Fruit fly (Drosophila melanogaster) whole organism, pupa: ENCODE data around the gene Pez.
A peak's percentile ranks its signal among the peaks of the same experiment; 100 is the strongest.

ENCODE experiments used
- CG10348 ChIP-seq: fragments of 200-800 bp; sonication (Bioruptor generic); IDR thresholded peaks from 2 replicates; pipeline ENCODE4 v1.3.6; 2022; ENCODE audit warnings: missing biosample characterization, missing genetic modification characterization
- CG12605 ChIP-seq: fragments of 200-800 bp; sonication (Bioruptor generic); IDR thresholded peaks from 2 replicates; pipeline ENCODE4 v1.3.6; 2022; ENCODE audit warnings: missing biosample characterization, missing genetic modification characterization
- CG13204 ChIP-seq: fragments of 200-800 bp; sonication (Bioruptor generic); optimal IDR thresholded peaks from 2 replicates; lab custom pipeline; 2018; ENCODE audit warnings: missing biosample characterization, mild to moderate bottlenecking, missing genetic modification characterization, moderate library complexity
- CG14655 ChIP-seq: fragments of 200-800 bp; sonication (Bioruptor generic); optimal IDR thresholded peaks from 3 replicates; lab custom pipeline; 2017; ENCODE audit warnings: mild to moderate bottlenecking, missing biosample characterization, missing genetic modification reagents, missing genetic modification characterization
- CG15710 ChIP-seq: fragments of 200-800 bp; sonication (Bioruptor generic); optimal IDR thresholded peaks from 2 replicates; lab custom pipeline; 2018; ENCODE audit warnings: missing biosample characterization, mild to moderate bottlenecking, missing genetic modification characterization, moderate library complexity
- CG17806 ChIP-seq: fragments of 200-800 bp; sonication (Bioruptor generic); optimal IDR thresholded peaks from 2 replicates; lab custom pipeline; 2018; ENCODE audit warnings: missing biosample characterization, mild to moderate bottlenecking, missing genetic modification characterization, moderate library complexity
- CG32121 ChIP-seq: fragments of 200-800 bp; sonication (Bioruptor generic); IDR thresholded peaks from 2 replicates; pipeline ENCODE4 v1.3.6; 2022; ENCODE audit warnings: missing biosample characterization, missing genetic modification characterization
- CG34367 ChIP-seq: fragments of 200-800 bp; sonication (Bioruptor generic); optimal IDR thresholded peaks from 2 replicates; lab custom pipeline; 2018; ENCODE audit warnings: missing biosample characterization, mild to moderate bottlenecking, missing genetic modification characterization
- CG4496 ChIP-seq: fragments of 200-800 bp; sonication (Bioruptor generic); IDR thresholded peaks from 3 replicates; pipeline ENCODE4 v1.3.6; 2022; ENCODE audit warnings: missing biosample characterization, missing genetic modification characterization
- CG8159 ChIP-seq: fragments of 200-800 bp; sonication (Bioruptor generic); optimal IDR thresholded peaks from 3 replicates; lab custom pipeline; 2018; ENCODE audit warnings: missing biosample characterization, mild to moderate bottlenecking, missing genetic modification characterization, moderate library complexity
- CG8301 ChIP-seq: fragments of 200-800 bp; sonication (Bioruptor generic); optimal IDR thresholded peaks from 2 replicates; lab custom pipeline; 2018; ENCODE audit warnings: missing biosample characterization, mild to moderate bottlenecking, missing genetic modification characterization
- CG9948 ChIP-seq: fragments of 200-800 bp; sonication (Bioruptor generic); optimal IDR thresholded peaks from 2 replicates; lab custom pipeline; 2018; ENCODE audit warnings: missing biosample characterization, mild to moderate bottlenecking, missing genetic modification characterization, moderate library complexity
- D1 ChIP-seq: fragments of 200-800 bp; sonication (Bioruptor generic); optimal IDR thresholded peaks from 2 replicates; lab custom pipeline; 2018; ENCODE audit warnings: missing biosample characterization, mild to moderate bottlenecking, missing genetic modification characterization, moderate library complexity
- EcR ChIP-seq: fragments of 200-800 bp; sonication (Bioruptor generic); optimal IDR thresholded peaks from 3 replicates; lab custom pipeline; 2019; ENCODE audit warnings: missing biosample characterization, missing genetic modification characterization, mild to moderate bottlenecking, moderate library complexity, missing genetic modification reagents
- Ets98B ChIP-seq: fragments of 200-800 bp; sonication (Bioruptor generic); IDR thresholded peaks from 2 replicates; pipeline ENCODE4 v1.3.6; 2022; ENCODE audit warnings: missing biosample characterization, missing genetic modification characterization
- Pif1A ChIP-seq: fragments of 200-800 bp; sonication (Bioruptor generic); optimal IDR thresholded peaks from 3 replicates; lab custom pipeline; 2016; ENCODE audit warnings: missing biosample characterization, missing genetic modification characterization
- Pif1B ChIP-seq: fragments of 200-800 bp; sonication (Bioruptor generic); optimal IDR thresholded peaks from 3 replicates; lab custom pipeline; 2016; ENCODE audit warnings: missing biosample characterization, missing genetic modification characterization
- Snoo ChIP-seq: fragments of 200-800 bp; sonication (Bioruptor generic); optimal IDR thresholded peaks from 3 replicates; lab custom pipeline; 2017; ENCODE audit warnings: missing biosample characterization, mild to moderate bottlenecking, missing genetic modification characterization, inconsistent platforms
- fd96Ca ChIP-seq: fragments of 200-800 bp; sonication (Bioruptor generic); IDR thresholded peaks from 3 replicates; pipeline ENCODE4 v1.3.6; 2022; ENCODE audit warnings: missing biosample characterization, missing genetic modification characterization
- gl ChIP-seq: fragments of 200-800 bp; sonication (Bioruptor generic); optimal IDR thresholded peaks from 2 replicates; lab custom pipeline; 2018; ENCODE audit warnings: missing biosample characterization, mild to moderate bottlenecking, missing genetic modification characterization
- rn ChIP-seq: fragments of 200-800 bp; sonication (Bioruptor generic); IDR thresholded peaks from 2 replicates; pipeline ENCODE4 v1.3.6; 2022; ENCODE audit warnings: missing biosample characterization, missing genetic modification characterization

Pez gene

DNA sequence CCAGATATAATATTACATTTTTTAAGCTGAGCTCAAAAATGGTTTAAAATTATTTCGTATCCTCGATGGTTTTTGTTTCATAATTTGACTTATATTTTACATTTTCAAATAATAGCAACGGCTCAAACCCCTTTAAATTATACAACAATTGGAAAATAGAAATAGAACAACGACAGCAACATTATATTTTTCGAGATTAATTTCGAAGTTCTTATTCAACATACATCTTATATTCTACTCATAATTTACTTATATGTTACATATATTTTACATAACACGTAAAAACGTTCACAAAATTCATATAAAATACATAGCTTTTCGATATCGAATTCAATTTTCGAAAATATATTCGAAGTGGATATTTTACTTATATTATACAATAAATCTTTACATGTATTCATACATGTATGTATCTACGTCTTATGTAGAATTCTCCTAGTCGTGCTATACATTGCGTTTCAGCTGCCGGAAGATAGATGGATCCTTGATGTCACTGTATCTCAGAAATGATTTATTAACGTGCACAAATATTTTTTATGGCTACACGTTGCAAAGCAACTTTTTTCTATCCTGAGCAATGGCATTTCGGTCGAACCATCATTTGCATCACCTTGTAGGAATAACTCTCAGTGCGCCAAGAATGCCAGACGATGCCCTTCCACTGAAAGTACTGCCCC lies 18.4 kb upstream of the Pez start:
- TF ChIP-seq CG9948 (tag; lab: Kevin White, UChicago) (no peak), CG8301 (tag; lab: Kevin White, UChicago) (no peak), gl (tag; lab: Kevin White, UChicago) (no peak), CG17806 (tag; lab: Kevin White, UChicago) (no peak), CG32121 (GFP tag; lab: Robert Waterston, UW) (no peak), CG13204 (GFP tag; lab: Kevin White, UChicago) (no peak), CG34367 (tag; lab: Kevin White, UChicago) (no peak), Ets98B (GFP tag; lab: Robert Waterston, UW) (no peak), CG14655 (GFP tag; lab: Kevin White, UChicago) (peak; percentile 48), CG15710 (tag; lab: Kevin White, UChicago) (no peak), CG8159 (tag; lab: Kevin White, UChicago) (peak; percentile 13), CG4496 (GFP tag; lab: Robert Waterston, UW) (peak; percentile 56; the same call in 1 of the 3 replicates), fd96Ca (GFP tag; lab: Robert Waterston, UW) (no peak)
- TF ChIP-seq, all 21 proteins: peak for 3

DNA sequence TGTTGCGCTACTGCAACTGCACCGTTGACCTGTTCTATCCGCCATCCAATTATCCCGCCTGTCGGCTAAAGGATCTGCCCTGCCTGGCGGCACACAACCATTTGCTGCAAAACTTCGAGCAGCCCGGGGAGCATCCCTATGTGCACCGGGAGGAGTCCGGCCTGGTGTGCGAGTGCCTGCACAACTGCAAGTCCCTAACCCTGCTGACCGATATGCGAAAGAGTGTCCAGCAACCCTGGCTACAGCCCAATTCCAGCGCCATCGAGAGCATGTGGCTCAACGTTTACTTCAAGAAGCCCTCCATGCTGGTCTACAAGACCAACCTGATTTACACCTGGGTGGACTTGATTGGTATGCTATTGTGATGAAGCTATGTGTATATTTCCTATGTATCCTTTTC lies 17.7 kb upstream of the Pez start:
- no peak for TF ChIP-seq CG17806 (tag; lab: Kevin White, UChicago)
- no peak for TF ChIP-seq CG4496 (GFP tag; lab: Robert Waterston, UW)
- no peak for TF ChIP-seq CG9948 (tag; lab: Kevin White, UChicago)
- TF ChIP-seq Snoo (tag; lab: Kevin White, UChicago): no peak
- TF ChIP-seq CG8159 (tag; lab: Kevin White, UChicago): no peak
- TF ChIP-seq rn: no peak
- TF ChIP-seq CG8301 (tag; lab: Kevin White, UChicago): no peak
- TF ChIP-seq Pif1B (GFP tag; lab: Kevin White, UChicago): no peak
- no peak for TF ChIP-seq EcR (GFP tag; lab: Kevin White, UChicago)
- TF ChIP-seq CG34367 (tag; lab: Kevin White, UChicago): no peak
- TF ChIP-seq CG10348: no peak
- no peak for TF ChIP-seq CG13204 (GFP tag; lab: Kevin White, UChicago)
- no peak for TF ChIP-seq CG15710 (tag; lab: Kevin White, UChicago)
- TF ChIP-seq CG12605 (GFP tag; lab: Robert Waterston, UW): no peak
- TF ChIP-seq fd96Ca (GFP tag; lab: Robert Waterston, UW): no peak
- no peak for TF ChIP-seq CG14655 (GFP tag; lab: Kevin White, UChicago)
- no peak for TF ChIP-seq gl (tag; lab: Kevin White, UChicago)

DNA sequence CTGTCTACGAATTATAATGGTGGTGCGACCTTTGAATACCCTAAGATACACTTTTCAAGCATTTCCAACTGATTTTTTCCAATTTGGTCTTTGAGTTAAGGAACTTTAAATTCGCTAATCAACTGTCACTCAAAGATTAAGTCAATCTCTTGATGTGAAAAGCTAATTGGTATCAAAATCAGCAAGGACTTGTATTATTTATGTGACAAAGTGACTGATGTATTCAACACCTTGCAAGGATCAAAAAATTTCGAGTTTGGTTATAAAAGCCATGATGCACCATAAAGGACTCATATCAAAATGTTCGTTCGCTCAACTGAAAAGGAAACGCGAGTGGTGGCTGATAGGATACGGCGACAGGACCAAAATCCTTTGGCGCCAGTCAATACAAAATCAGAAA lies 16.2 kb upstream of the Pez start, which contains the start of gene ppk14:
Gene ppk14, plus strand, starts transcription at position 301 of the 400 bp plus-strand sequence.
- TF ChIP-seq CG9948 (tag; lab: Kevin White, UChicago): no peak
- no peak for TF ChIP-seq fd96Ca (GFP tag; lab: Robert Waterston, UW)
- TF ChIP-seq D1: no peak
- no peak for TF ChIP-seq Snoo (tag; lab: Kevin White, UChicago)
- no peak for TF ChIP-seq Ets98B (GFP tag; lab: Robert Waterston, UW)
- TF ChIP-seq Pif1A (GFP tag; lab: Kevin White, UChicago): no peak
- TF ChIP-seq CG34367 (tag; lab: Kevin White, UChicago): no peak
- TF ChIP-seq EcR (GFP tag; lab: Kevin White, UChicago): no peak
- TF ChIP-seq CG14655 (GFP tag; lab: Kevin White, UChicago): no peak
- TF ChIP-seq CG17806 (tag; lab: Kevin White, UChicago): no peak
- TF ChIP-seq Pif1B (GFP tag; lab: Kevin White, UChicago): no peak
- no peak for TF ChIP-seq CG32121 (GFP tag; lab: Robert Waterston, UW)
- TF ChIP-seq, all 21 proteins: peak for 0

DNA sequence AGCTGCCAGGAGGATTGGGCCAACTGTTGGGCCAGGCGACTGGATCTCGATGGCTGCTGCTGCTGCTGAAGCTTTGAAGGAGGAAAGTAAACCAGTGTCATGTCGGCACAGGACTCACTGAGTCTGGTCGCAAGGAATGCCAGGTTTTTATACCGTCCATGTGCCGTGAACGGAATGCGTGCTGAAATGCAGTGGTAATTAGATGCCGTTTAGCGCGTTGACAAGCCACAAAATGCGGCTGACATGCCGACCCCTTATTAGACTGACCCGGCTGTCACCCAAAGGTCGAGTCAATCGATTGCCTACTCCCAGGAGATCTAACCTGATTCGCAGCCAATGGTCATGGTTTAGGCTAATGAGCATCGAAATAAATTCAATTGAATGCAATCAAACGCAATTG lies 15.8 kb upstream of the Pez start, which contains the start of gene ppk7:
Gene ppk7, minus strand, starts transcription at position 101 of the 400 bp plus-strand sequence.
- TF ChIP-seq CG32121 (GFP tag; lab: Robert Waterston, UW): no peak
- no peak for TF ChIP-seq Snoo (tag; lab: Kevin White, UChicago)
- no peak for TF ChIP-seq Pif1A (GFP tag; lab: Kevin White, UChicago)
- no peak for TF ChIP-seq CG10348
- no peak for TF ChIP-seq CG34367 (tag; lab: Kevin White, UChicago)
- TF ChIP-seq EcR (GFP tag; lab: Kevin White, UChicago): no peak
- TF ChIP-seq gl (tag; lab: Kevin White, UChicago): no peak
- no peak for TF ChIP-seq Pif1B (GFP tag; lab: Kevin White, UChicago)
- no peak for TF ChIP-seq Ets98B (GFP tag; lab: Robert Waterston, UW)
- TF ChIP-seq fd96Ca (GFP tag; lab: Robert Waterston, UW): no peak
- no peak for TF ChIP-seq CG9948 (tag; lab: Kevin White, UChicago)
- TF ChIP-seq rn: no peak
- no peak for TF ChIP-seq CG17806 (tag; lab: Kevin White, UChicago)

DNA sequence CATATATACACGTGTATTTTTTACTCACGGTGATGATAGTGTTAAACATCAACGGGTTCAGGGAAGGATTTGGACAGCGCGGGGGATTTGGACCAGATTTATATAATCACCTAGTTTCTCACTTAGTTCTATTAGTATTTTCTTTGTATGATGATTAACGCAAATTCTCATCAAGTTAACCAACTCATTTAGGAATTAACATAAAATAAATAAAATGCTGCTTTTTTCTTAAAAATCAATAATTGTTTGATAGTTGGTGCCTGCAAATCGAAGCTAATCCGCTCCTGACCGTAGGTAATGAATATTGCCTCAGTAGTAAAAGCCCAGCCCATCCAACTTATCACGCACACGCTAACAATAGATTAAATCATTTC lies 13.3 kb upstream of the Pez start:
- TF ChIP-seq CG8159 (tag; lab: Kevin White, UChicago) (peak; percentile 38), CG10348 (no peak), Pif1A (GFP tag; lab: Kevin White, UChicago) (no peak), CG32121 (GFP tag; lab: Robert Waterston, UW) (no peak), Ets98B (GFP tag; lab: Robert Waterston, UW) (peak; percentile 24; the same call in 1 of the 2 replicates), CG14655 (GFP tag; lab: Kevin White, UChicago) (no peak), CG34367 (tag; lab: Kevin White, UChicago) (no peak), fd96Ca (GFP tag; lab: Robert Waterston, UW) (0 out of 3 replicates have a peak, but pooled peaks have one; percentile 36), CG8301 (tag; lab: Kevin White, UChicago) (no peak), CG15710 (tag; lab: Kevin White, UChicago) (peak; percentile 14), rn (no peak), D1 (no peak)
